Fruit fly (Drosophila melanogaster) Kc167 (cell line): ENCODE measurements around the gene jim.

Experiments used
- Sin3A ChIP-seq: fragments of >200 bp; optimal IDR thresholded peaks from 2 replicates; lab custom pipeline; 2018; ENCODE audit warnings: missing external identifiers
- h ChIP-seq: fragments of >200 bp; optimal IDR thresholded peaks from 3 replicates; lab custom pipeline; 2018; ENCODE audit warnings: missing external identifiers
- insv ChIP-seq: fragments of >200 bp; optimal IDR thresholded peaks from 3 replicates; lab custom pipeline; 2018; ENCODE audit warnings: missing external identifiers
- psq ChIP-seq: fragments of >200 bp; optimal IDR thresholded peaks from 2 replicates; lab custom pipeline; 2017; ENCODE audit warnings: missing external identifiers
- ttk ChIP-seq: sonication (Bioruptor generic); optimal IDR thresholded peaks from 2 replicates; lab custom pipeline; 2017; ENCODE audit warnings: missing external identifiers

DNA sequence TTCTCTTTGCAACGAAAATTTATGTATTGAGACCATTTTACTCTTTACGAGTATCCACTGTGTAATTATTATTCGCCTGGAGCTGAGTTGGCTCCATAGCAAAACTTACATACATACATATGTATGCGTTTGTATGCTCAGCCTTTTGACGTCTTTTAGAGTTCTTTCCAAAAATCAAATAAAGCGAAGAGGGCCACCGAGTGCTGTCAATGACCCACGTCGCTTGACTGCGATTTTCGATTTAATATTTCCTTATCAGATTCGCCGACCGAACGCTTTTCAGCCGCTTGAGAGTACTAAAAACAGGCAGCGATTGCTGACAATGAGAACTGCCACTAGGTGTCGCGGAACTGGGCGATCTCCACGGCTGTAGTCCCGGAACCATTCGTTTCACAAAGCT lies 60.5 kb downstream of the jim start:
- TF ChIP-seq psq (lab: Kevin White, UChicago), result no peak
- TF ChIP-seq insv, result no peak
- no peak for TF ChIP-seq ttk (lab: Kevin White, UChicago)
- TF ChIP-seq h (lab: Kevin White, UChicago), result no peak
- no peak for TF ChIP-seq Sin3A (lab: Kevin White, UChicago)
